Fruit fly (Drosophila melanogaster) whole organism, prepupa: ENCODE data around the gene CG31676.

ENCODE experiments used
- Blimp-1 ChIP-seq: fragments of 200-800 bp; sonication (Bioruptor generic); optimal IDR thresholded peaks from 3 replicates; lab custom pipeline; 2017; ENCODE audit warnings: missing biosample characterization, missing genetic modification characterization, mild to moderate bottlenecking, moderate library complexity, missing genetic modification reagents
- CG10631 ChIP-seq: fragments of 200-800 bp; sonication (Bioruptor generic); optimal IDR thresholded peaks from 2 replicates; lab custom pipeline; 2016; ENCODE audit warnings: missing biosample characterization, missing genetic modification characterization
- CG10669 ChIP-seq: fragments of 200-800 bp; sonication (Bioruptor generic); optimal IDR thresholded peaks from 3 replicates; lab custom pipeline; 2018; ENCODE audit warnings: missing biosample characterization, mild to moderate bottlenecking, missing genetic modification characterization, moderate library complexity
- CG11902 ChIP-seq: fragments of 200-800 bp; sonication (Bioruptor generic); optimal IDR thresholded peaks from 3 replicates; lab custom pipeline; 2016; ENCODE audit warnings: missing biosample characterization, missing genetic modification characterization
- CG15336 ChIP-seq: fragments of 200-800 bp; sonication (Bioruptor generic); IDR thresholded peaks from 2 replicates; pipeline ENCODE4 v1.3.6; 2022; ENCODE audit warnings: missing biosample characterization, missing genetic modification characterization
- CG1621 ChIP-seq: fragments of 200-800 bp; sonication (Bioruptor generic); optimal IDR thresholded peaks from 3 replicates; lab custom pipeline; 2018; ENCODE audit warnings: missing biosample characterization, mild to moderate bottlenecking, missing genetic modification characterization
- CG16779 ChIP-seq: fragments of 200-800 bp; sonication (Bioruptor generic); optimal IDR thresholded peaks from 3 replicates; lab custom pipeline; 2017; ENCODE audit warnings: missing biosample characterization, mild to moderate bottlenecking, missing genetic modification characterization
- CG31627 ChIP-seq: fragments of 200-800 bp; sonication (Bioruptor generic); optimal IDR thresholded peaks from 3 replicates; lab custom pipeline; 2016; ENCODE audit warnings: missing biosample characterization, missing genetic modification characterization
- CG34406 ChIP-seq: fragments of 200-800 bp; sonication (Bioruptor generic); optimal IDR thresholded peaks from 3 replicates; lab custom pipeline; 2016; ENCODE audit warnings: missing biosample characterization, missing genetic modification characterization
- CG3919 ChIP-seq: fragments of 200-800 bp; sonication (Bioruptor generic); optimal IDR thresholded peaks from 3 replicates; lab custom pipeline; 2016; ENCODE audit warnings: missing biosample characterization, missing genetic modification characterization
- CG4318 ChIP-seq: fragments of 200-800 bp; sonication (Bioruptor generic); optimal IDR thresholded peaks from 3 replicates; lab custom pipeline; 2017; ENCODE audit warnings: missing biosample characterization, mild to moderate bottlenecking, missing genetic modification characterization
- CG6808 ChIP-seq: fragments of 200-800 bp; sonication (Bioruptor generic); optimal IDR thresholded peaks from 3 replicates; lab custom pipeline; 2017; ENCODE audit warnings: missing biosample characterization, missing genetic modification characterization, mild to moderate bottlenecking, moderate library complexity, missing genetic modification reagents
- CG6854 ChIP-seq: fragments of 200-800 bp; sonication (Bioruptor generic); optimal IDR thresholded peaks from 2 replicates; lab custom pipeline; 2017; ENCODE audit warnings: missing biosample characterization, mild to moderate bottlenecking, missing genetic modification characterization
- CG7368 ChIP-seq: fragments of 200-800 bp; sonication (Bioruptor generic); optimal IDR thresholded peaks from 3 replicates; lab custom pipeline; 2016; ENCODE audit warnings: missing biosample characterization, missing genetic modification characterization
- CG8119 ChIP-seq: fragments of 200-800 bp; sonication (Bioruptor generic); IDR thresholded peaks from 3 replicates; pipeline ENCODE4 v1.3.6; 2022; ENCODE audit warnings: missing biosample characterization, missing genetic modification characterization
- CG8319 ChIP-seq: fragments of 200-800 bp; sonication (Bioruptor generic); optimal IDR thresholded peaks from 3 replicates; lab custom pipeline; 2016; ENCODE audit warnings: missing biosample characterization, missing genetic modification characterization
- Eip78C ChIP-seq: fragments of 200-800 bp; sonication (Bioruptor generic); peaks from one replicate; lab custom pipeline; 2016; ENCODE audit warnings: missing biosample characterization, missing genetic modification characterization
- Hr38 ChIP-seq: sonication (Bioruptor generic); optimal IDR thresholded peaks from 2 replicates; lab custom pipeline; 2016; ENCODE audit warnings: missing biosample characterization, missing genetic modification characterization
- Hr39 ChIP-seq: fragments of 200-800 bp; sonication (Bioruptor generic); optimal IDR thresholded peaks from 2 replicates; lab custom pipeline; 2016; ENCODE audit warnings: missing biosample characterization, missing genetic modification characterization
- Hr4 ChIP-seq: fragments of 200-800 bp; sonication (Bioruptor generic); optimal IDR thresholded peaks from 3 replicates; lab custom pipeline; 2016; ENCODE audit warnings: missing biosample characterization, missing genetic modification characterization
- Lpt ChIP-seq: fragments of 200-800 bp; sonication (Bioruptor generic); optimal IDR thresholded peaks from 3 replicates; lab custom pipeline; 2016; ENCODE audit warnings: missing biosample characterization, missing genetic modification characterization
- Met ChIP-seq: fragments of 200-800 bp; sonication (Bioruptor generic); optimal IDR thresholded peaks from 3 replicates; lab custom pipeline; 2016; ENCODE audit warnings: missing biosample characterization, missing genetic modification characterization
- OdsH ChIP-seq: fragments of 200-800 bp; sonication (Bioruptor generic); optimal IDR thresholded peaks from 3 replicates; lab custom pipeline; 2016; ENCODE audit warnings: missing biosample characterization, missing genetic modification characterization
- Smox ChIP-seq: fragments of 200-800 bp; sonication (Bioruptor generic); optimal IDR thresholded peaks from 3 replicates; lab custom pipeline; 2016; ENCODE audit warnings: missing biosample characterization, missing genetic modification characterization
- Sox102F ChIP-seq: fragments of 200-800 bp; sonication (Bioruptor generic); optimal IDR thresholded peaks from 2 replicates; lab custom pipeline; 2016; ENCODE audit warnings: missing biosample characterization, mild to moderate bottlenecking, missing genetic modification characterization
- Sox14 ChIP-seq: fragments of 200-800 bp; sonication (Bioruptor generic); optimal IDR thresholded peaks from 3 replicates; lab custom pipeline; 2016; ENCODE audit warnings: missing biosample characterization, missing genetic modification characterization
- Sox15 ChIP-seq: fragments of 200-800 bp; sonication (Bioruptor generic); optimal IDR thresholded peaks from 3 replicates; lab custom pipeline; 2016; ENCODE audit warnings: missing biosample characterization, missing genetic modification characterization
- achi ChIP-seq: fragments of 200-800 bp; sonication (Bioruptor generic); optimal IDR thresholded peaks from 3 replicates; lab custom pipeline; 2016; ENCODE audit warnings: missing biosample characterization, missing genetic modification characterization
- cyc ChIP-seq: fragments of 200-800 bp; sonication (Bioruptor generic); optimal IDR thresholded peaks from 3 replicates; lab custom pipeline; 2016; ENCODE audit warnings: missing biosample characterization, missing genetic modification characterization
- dac ChIP-seq: fragments of 200-800 bp; sonication (Bioruptor generic); optimal IDR thresholded peaks from 2 replicates; lab custom pipeline; 2017; ENCODE audit warnings: missing biosample characterization, mild to moderate bottlenecking, missing genetic modification characterization
- dsx ChIP-seq: fragments of 200-800 bp; optimal IDR thresholded peaks from 3 replicates; lab custom pipeline; 2019; ENCODE audit warnings: missing biosample characterization, mild to moderate bottlenecking, missing genetic modification characterization, moderate library complexity; ENCODE audit not compliant: poor library complexity, severe bottlenecking
- eg ChIP-seq: fragments of 200-800 bp; sonication (Bioruptor generic); IDR thresholded peaks from 3 replicates; pipeline ENCODE4 v1.3.6; 2022; ENCODE audit warnings: missing biosample characterization, missing genetic modification characterization
- esn ChIP-seq: fragments of 200-800 bp; sonication (Bioruptor generic); optimal IDR thresholded peaks from 2 replicates; lab custom pipeline; 2016; ENCODE audit warnings: missing biosample characterization, mild to moderate bottlenecking, missing genetic modification characterization, moderate library complexity
- fd85E ChIP-seq: fragments of 200-800 bp; sonication (Bioruptor generic); optimal IDR thresholded peaks from 3 replicates; lab custom pipeline; 2016; ENCODE audit warnings: missing biosample characterization, missing genetic modification characterization
- fkh ChIP-seq: fragments of 200-800 bp; sonication (Bioruptor generic); optimal IDR thresholded peaks from 3 replicates; lab custom pipeline; 2017; ENCODE audit warnings: missing biosample characterization, mild to moderate bottlenecking, missing genetic modification characterization, moderate library complexity
- net ChIP-seq: fragments of 200-800 bp; sonication (Bioruptor generic); optimal IDR thresholded peaks from 3 replicates; lab custom pipeline; 2016; ENCODE audit warnings: missing biosample characterization, missing genetic modification characterization
- spab ChIP-seq: fragments of 200-800 bp; sonication (Bioruptor generic); optimal IDR thresholded peaks from 2 replicates; lab custom pipeline; 2017; ENCODE audit warnings: missing biosample characterization, mild to moderate bottlenecking, missing genetic modification characterization, missing genetic modification reagents
- svp ChIP-seq: fragments of 200-800 bp; sonication (Bioruptor generic); peaks from one replicate; lab custom pipeline; 2016; ENCODE audit warnings: missing biosample characterization, missing genetic modification characterization
- vri ChIP-seq: fragments of 200-800 bp; sonication (Bioruptor generic); optimal IDR thresholded peaks from 3 replicates; lab custom pipeline; 2016; ENCODE audit warnings: missing biosample characterization, mild to moderate bottlenecking, missing genetic modification characterization

Gene CG31676

dm6 chr2L:20864764-20865265 is 24.3 kb downstream of the CG31676 start, which contains the start of gene CG9338 (continued):
- TF ChIP-seq Sox14 (GFP tag; lab: Kevin White, UChicago) (peak; percentile 79), OdsH (GFP tag; lab: Kevin White, UChicago) (peak; percentile 66), CG11902 (GFP tag; lab: Kevin White, UChicago) (peak; percentile 64), CG10631 (GFP tag; lab: Kevin White, UChicago) (peak; percentile 51), CG34406 (GFP tag; lab: Kevin White, UChicago) (peak; percentile 73), Hr38 (no peak), dsx (GFP tag; lab: Kevin White, UChicago) (no peak), CG31627 (GFP tag; lab: Kevin White, UChicago) (peak; percentile 80)

- TF ChIP-seq CG15336 (GFP tag; lab: Robert Waterston, UW) (no peak), vri (GFP tag; lab: Kevin White, UChicago) (no peak), CG10669 (GFP tag; lab: Kevin White, UChicago) (no peak), CG3919 (GFP tag; lab: Kevin White, UChicago) (no peak), Sox102F (GFP tag; lab: Kevin White, UChicago) (no peak), Sox15 (GFP tag; lab: Kevin White, UChicago) (no peak), Hr4 (GFP tag; lab: Kevin White, UChicago) (no peak), CG11902 (GFP tag; lab: Kevin White, UChicago) (no peak), Hr38 (no peak), Sox14 (GFP tag; lab: Kevin White, UChicago) (no peak), fkh (GFP tag; lab: Kevin White, UChicago) (no peak), esn (GFP tag; lab: Kevin White, UChicago) (no peak), achi (GFP tag; lab: Kevin White, UChicago) (no peak), Hr39 (GFP tag; lab: Kevin White, UChicago) (no peak), CG31627 (GFP tag; lab: Kevin White, UChicago) (no peak)
These were observed 26.8 kb downstream of the CG31676 start, which contains the start of gene CG31675 for dm6 chr2L:20867381-20867780. Gene CG31675, plus strand, starts transcription at chr2L:20867755.

dm6 chr2L:20868921-20869320 is 28.4 kb downstream of the CG31676 start:
- no peak for TF ChIP-seq CG8319 (GFP tag; lab: Kevin White, UChicago)
- peak; percentile 6 for TF ChIP-seq fkh (GFP tag; lab: Kevin White, UChicago)

- TF ChIP-seq CG6808 (GFP tag; lab: Kevin White, UChicago) (no peak), eg (GFP tag; lab: Robert Waterston, UW) (no peak), vri (GFP tag; lab: Kevin White, UChicago) (no peak), CG6854 (no peak), Lpt (no peak), CG16779 (tag; lab: Kevin White, UChicago) (no peak), CG7368 (GFP tag; lab: Kevin White, UChicago) (no peak), CG10669 (GFP tag; lab: Kevin White, UChicago) (no peak), Eip78C (GFP tag; lab: Kevin White, UChicago) (peak; percentile 27), net (GFP tag; lab: Kevin White, UChicago) (no peak), esn (GFP tag; lab: Kevin White, UChicago) (no peak), svp (GFP tag; lab: Kevin White, UChicago) (peak; percentile 54), spab (GFP tag; lab: Kevin White, UChicago) (no peak), CG10631 (GFP tag; lab: Kevin White, UChicago) (no peak)
These were observed 29.3 kb downstream of the CG31676 start, which contains the start of gene CG14401 for dm6 chr2L:20869804-20870295. Gene CG14401, plus strand, starts transcription at chr2L:20869854.

- no peak for TF ChIP-seq Lpt
- TF ChIP-seq CG31627 (GFP tag; lab: Kevin White, UChicago), result no peak
- TF ChIP-seq CG8319 (GFP tag; lab: Kevin White, UChicago), result no peak
- no peak for TF ChIP-seq dac (GFP tag; lab: Kevin White, UChicago)
- TF ChIP-seq eg (GFP tag; lab: Robert Waterston, UW), result no peak
- TF ChIP-seq Hr38, result no peak
- TF ChIP-seq CG4318, result no peak
- no peak for TF ChIP-seq CG1621 (tag; lab: Kevin White, UChicago)
- TF ChIP-seq cyc (GFP tag; lab: Kevin White, UChicago), result no peak
- no peak for TF ChIP-seq CG10669 (GFP tag; lab: Kevin White, UChicago)
- TF ChIP-seq CG6808 (GFP tag; lab: Kevin White, UChicago), result no peak
- TF ChIP-seq CG8119 (GFP tag; lab: Robert Waterston, UW), result no peak
- TF ChIP-seq esn (GFP tag; lab: Kevin White, UChicago), result no peak
- TF ChIP-seq dsx (GFP tag; lab: Kevin White, UChicago), result no peak
- no peak for TF ChIP-seq Smox (GFP tag; lab: Kevin White, UChicago)
- TF ChIP-seq fd85E (GFP tag; lab: Kevin White, UChicago), result no peak
- no peak for TF ChIP-seq Blimp-1 (GFP tag; lab: Kevin White, UChicago)
- TF ChIP-seq CG16779 (tag; lab: Kevin White, UChicago), result no peak
- TF ChIP-seq Met (GFP tag; lab: Kevin White, UChicago), result no peak
These were observed 34.0 kb downstream of the CG31676 start for dm6 chr2L:20874514-20874913.
